Worm (Caenorhabditis elegans) whole organism, L3 larva: ENCODE data around the gene C54D10.13.

ENCODE experiments used
- ZK546.5 ChIP-seq: sonication (generic microtip); optimal IDR thresholded peaks from 2 replicates; lab custom pipeline; 2017; ENCODE audit warnings: missing biosample characterization, missing genetic modification characterization
- ama-1 ChIP-seq: fragments of 150-350 bp; optimal IDR thresholded peaks from 2 replicates; lab custom pipeline; 2018
- ceh-16 ChIP-seq: sonication (generic microtip); optimal IDR thresholded peaks from 2 replicates; lab custom pipeline; 2017; ENCODE audit warnings: missing biosample characterization, missing genetic modification characterization
- ceh-28 ChIP-seq: fragments of 150-350 bp; optimal IDR thresholded peaks from 2 replicates; lab custom pipeline; 2014; ENCODE audit warnings: missing biosample characterization, missing genetic modification reagents, missing genetic modification characterization
- ceh-82 ChIP-seq: fragments of 150-350 bp; optimal IDR thresholded peaks from 2 replicates; lab custom pipeline; 2014; ENCODE audit warnings: missing biosample characterization, missing genetic modification characterization
- ceh-9 ChIP-seq: sonication (generic microtip); optimal IDR thresholded peaks from 2 replicates; lab custom pipeline; 2018; ENCODE audit warnings: missing biosample characterization, missing genetic modification characterization
- egl-27 ChIP-seq: sonication (generic microtip); optimal IDR thresholded peaks from 4 replicates; lab custom pipeline; 2017; ENCODE audit warnings: missing biosample characterization, missing genetic modification reagents, missing genetic modification characterization
- egl-5 ChIP-seq: fragments of 150-350 bp; optimal IDR thresholded peaks from 2 replicates; lab custom pipeline; 2017; ENCODE audit warnings: missing biosample characterization, missing genetic modification reagents, missing genetic modification characterization, inconsistent platforms
- elt-1 ChIP-seq: fragments of 150-350 bp; optimal IDR thresholded peaks from 2 replicates; lab custom pipeline; 2014; ENCODE audit warnings: missing biosample characterization, missing genetic modification characterization
- elt-2 ChIP-seq: sonication (generic microtip); optimal IDR thresholded peaks from 2 replicates; lab custom pipeline; 2016; ENCODE audit warnings: missing genetic modification reagents, mild to moderate bottlenecking, missing genetic modification characterization, missing compliant biosample characterization
- elt-3 ChIP-seq, 3 experiments: fragments of 150-350 bp in 1 of 3; sonication (generic microtip) in 2 of 3; optimal IDR thresholded peaks; 2 replicates in 2 of 3; 4 replicates in 1 of 3; lab custom pipeline; 2014 to 2017; ENCODE audit warnings: missing biosample characterization in 3 of 3, missing genetic modification characterization in 3 of 3
- eor-1 ChIP-seq, 2 experiments: fragments of 150-350 bp; optimal IDR thresholded peaks; 2 replicates each; lab custom pipeline; 2014 to 2018; ENCODE audit warnings: missing biosample characterization in 2 of 2, missing genetic modification characterization in 2 of 2
- fkh-10 ChIP-seq: sonication (generic microtip); optimal IDR thresholded peaks from 2 replicates; lab custom pipeline; 2017; ENCODE audit warnings: missing biosample characterization, missing genetic modification reagents, missing genetic modification characterization
- fkh-2 ChIP-seq: fragments of 150-350 bp; optimal IDR thresholded peaks from 2 replicates; lab custom pipeline; 2014; ENCODE audit warnings: missing biosample characterization, missing genetic modification reagents, missing genetic modification characterization
- fos-1 ChIP-seq: fragments of 150-350 bp; optimal IDR thresholded peaks from 2 replicates; lab custom pipeline; 2014; ENCODE audit warnings: missing biosample characterization, missing genetic modification characterization
- jun-1 ChIP-seq: fragments of 150-350 bp; optimal IDR thresholded peaks from 2 replicates; lab custom pipeline; 2014; ENCODE audit warnings: missing biosample characterization, missing genetic modification reagents, missing genetic modification characterization
- lin-15B ChIP-seq: fragments of 150-350 bp; optimal IDR thresholded peaks from 2 replicates; lab custom pipeline; 2014; ENCODE audit warnings: missing biosample characterization, missing genetic modification characterization
- lin-39 ChIP-seq: fragments of 150-350 bp; optimal IDR thresholded peaks from 2 replicates; lab custom pipeline; 2018; ENCODE audit warnings: missing biosample characterization, missing genetic modification reagents, missing genetic modification characterization
- lsy-12 ChIP-seq: sonication (generic microtip); optimal IDR thresholded peaks from 2 replicates; lab custom pipeline; 2016; ENCODE audit warnings: mild to moderate bottlenecking, missing genetic modification characterization, missing compliant biosample characterization
- mdl-1 ChIP-seq: fragments of 150-350 bp; optimal IDR thresholded peaks from 2 replicates; lab custom pipeline; 2014; ENCODE audit warnings: missing biosample characterization, missing genetic modification characterization
- nfya-1 ChIP-seq: sonication (generic microtip); optimal IDR thresholded peaks from 2 replicates; lab custom pipeline; 2017; ENCODE audit warnings: missing genetic modification characterization, mild to moderate bottlenecking, missing compliant biosample characterization, antibody characterized with exemption, moderate library complexity; ENCODE audit not compliant: insufficient read depth
- nhr-237 ChIP-seq: fragments of 150-350 bp; optimal IDR thresholded peaks from 2 replicates; lab custom pipeline; 2014; ENCODE audit warnings: missing biosample characterization, missing genetic modification characterization
- nhr-28 ChIP-seq: fragments of 150-350 bp; optimal IDR thresholded peaks from 2 replicates; lab custom pipeline; 2014; ENCODE audit warnings: missing biosample characterization, missing genetic modification characterization
- nhr-67 ChIP-seq: fragments of 150-350 bp; optimal IDR thresholded peaks from 2 replicates; lab custom pipeline; 2014; ENCODE audit warnings: missing biosample characterization, missing genetic modification characterization
- nhr-76 ChIP-seq: fragments of 150-350 bp; sonication (generic microtip); optimal IDR thresholded peaks from 5 replicates; lab custom pipeline; 2014; ENCODE audit warnings: missing biosample characterization, missing genetic modification characterization
- pha-4 ChIP-seq: fragments of 150-350 bp; optimal IDR thresholded peaks from 2 replicates; lab custom pipeline; 2014; ENCODE audit warnings: missing biosample characterization, missing genetic modification reagents, missing genetic modification characterization
- pqm-1 ChIP-seq: fragments of 150-350 bp; optimal IDR thresholded peaks from 2 replicates; lab custom pipeline; 2017; ENCODE audit warnings: missing biosample characterization, missing genetic modification characterization, inconsistent platforms
- sea-2 ChIP-seq: fragments of 150-350 bp; sonication (generic microtip); optimal IDR thresholded peaks from 4 replicates; lab custom pipeline; 2014; ENCODE audit warnings: missing biosample characterization, missing genetic modification reagents, missing genetic modification characterization
- skn-1 ChIP-seq: fragments of 150-350 bp; optimal IDR thresholded peaks from 2 replicates; lab custom pipeline; 2014; ENCODE audit warnings: missing biosample characterization, missing genetic modification characterization
- tbx-2 ChIP-seq: sonication (generic microtip); optimal IDR thresholded peaks from 2 replicates; lab custom pipeline; 2016; ENCODE audit warnings: mild to moderate bottlenecking, missing genetic modification characterization, missing compliant biosample characterization
- unc-62 ChIP-seq: fragments of 150-350 bp; sonication (generic microtip); optimal IDR thresholded peaks from 4 replicates; lab custom pipeline; 2014; ENCODE audit warnings: missing biosample characterization, missing genetic modification reagents, missing genetic modification characterization
- ztf-4 ChIP-seq: fragments of 150-350 bp; optimal IDR thresholded peaks from 2 replicates; lab custom pipeline; 2014; ENCODE audit warnings: missing biosample characterization, missing genetic modification characterization

Gene C54D10.13

ce11 chrV:12432111-12432510 is at the start of gene C54D10.13:
Gene C54D10.13 (minus strand): TSS chrV:12432289.
- TF ChIP-seq ztf-4 (tag; lab: Kevin White, UChicago): no peak
- no peak for TF ChIP-seq ceh-16 (tag; lab: Kevin White, UChicago)
- TF ChIP-seq pqm-1 (tag; lab: Kevin White, UChicago): peak; percentile 62
- TF ChIP-seq tbx-2 (tag; lab: Kevin White, UChicago): no peak
- peak; percentile 48 for TF ChIP-seq elt-2
- no peak for TF ChIP-seq eor-1 (tag; optimal IDR thresholded peaks at IDR 0.05; lab: Kevin White, UChicago)

- no peak for TF ChIP-seq tbx-2 (tag; lab: Kevin White, UChicago)
- TF ChIP-seq nfya-1: peak; percentile 23
- no peak for TF ChIP-seq egl-27 (tag; lab: Kevin White, UChicago)
- peak; percentile 18 for TF ChIP-seq egl-5
- TF ChIP-seq ceh-28 (tag; lab: Kevin White, UChicago): no peak
Observed at ce11 chrV:12478990-12479389, 46.9 kb upstream of the C54D10.13 start.

ce11 chrV:12478111-12478510 is 46.0 kb upstream of the C54D10.13 start, which contains the start of gene atn-1:
Gene atn-1 (plus strand): TSS chrV:12478411.
- TF ChIP-seq egl-27 (tag; lab: Kevin White, UChicago) (no peak), lsy-12 (tag; lab: Kevin White, UChicago) (no peak), skn-1 (tag; lab: Kevin White, UChicago) (no peak), lin-39 (no peak), nhr-76 (no peak), lin-15B (tag; lab: Kevin White, UChicago) (no peak), mdl-1 (tag; lab: Kevin White, UChicago) (no peak), ztf-4 (tag; lab: Kevin White, UChicago) (no peak), elt-1 (no peak)
- TF ChIP-seq, all 47 proteins: peak for 0

ce11 chrV:12477139-12477538 is 45.0 kb upstream of the C54D10.13 start:
- TF ChIP-seq lin-39 (peak; percentile 6), fkh-10 (no peak), ZK546.5 (tag; lab: Kevin White, UChicago) (no peak), elt-1 (no peak), pqm-1 (tag; lab: Kevin White, UChicago) (no peak), ceh-28 (tag; lab: Kevin White, UChicago) (no peak)

- TF ChIP-seq ztf-4 (tag; lab: Kevin White, UChicago): no peak
- no peak for TF ChIP-seq elt-1
- TF ChIP-seq pha-4: peak; percentile 69
- peak; percentile 91 for TF ChIP-seq elt-2
- TF ChIP-seq nhr-28: no peak
- no peak for TF ChIP-seq fkh-2
- TF ChIP-seq jun-1 (tag; lab: Kevin White, UChicago): peak; percentile 59
- TF ChIP-seq lin-15B (tag; lab: Kevin White, UChicago): no peak
- TF ChIP-seq pqm-1 (tag; lab: Kevin White, UChicago): peak; percentile 59
- TF ChIP-seq nhr-67 (tag; lab: Kevin White, UChicago): no peak
Observed at ce11 chrV:12475360-12475759, 43.3 kb upstream of the C54D10.13 start.

- TF ChIP-seq ztf-4 (tag; lab: Kevin White, UChicago) (no peak), ceh-82 (no peak), sea-2 (GFP tag; lab: Kevin White, UChicago) (no peak), nhr-76 (no peak), skn-1 (tag; lab: Kevin White, UChicago) (no peak), egl-27 (tag; lab: Kevin White, UChicago) (no peak), pha-4 (no peak), lsy-12 (tag; lab: Kevin White, UChicago) (no peak), elt-3 (tag; optimal IDR thresholded peaks at IDR 0.05; lab: Kevin White, UChicago) (no peak), ama-1 (lab: Kevin White, UChicago) (no peak), ceh-16 (tag; lab: Kevin White, UChicago) (no peak), nhr-67 (tag; lab: Kevin White, UChicago) (no peak), ZK546.5 (tag; lab: Kevin White, UChicago) (no peak), pqm-1 (tag; lab: Kevin White, UChicago) (no peak), nhr-237 (tag; lab: Kevin White, UChicago) (no peak), nhr-28 (no peak), unc-62 (GFP tag; lab: Kevin White, UChicago) (no peak), ceh-9 (tag; lab: Kevin White, UChicago) (no peak), fos-1 (tag; lab: Kevin White, UChicago) (no peak)
- TF ChIP-seq, all 47 proteins: peak for 0
Observed at ce11 chrV:12470324-12470723, 38.2 kb upstream of the C54D10.13 start.
